Fruit fly (Drosophila melanogaster): ENCODE results near the gene mtm.
A peak's percentile ranks its signal among the peaks of the same experiment; 100 is the strongest.

The mtm gene

DNA sequence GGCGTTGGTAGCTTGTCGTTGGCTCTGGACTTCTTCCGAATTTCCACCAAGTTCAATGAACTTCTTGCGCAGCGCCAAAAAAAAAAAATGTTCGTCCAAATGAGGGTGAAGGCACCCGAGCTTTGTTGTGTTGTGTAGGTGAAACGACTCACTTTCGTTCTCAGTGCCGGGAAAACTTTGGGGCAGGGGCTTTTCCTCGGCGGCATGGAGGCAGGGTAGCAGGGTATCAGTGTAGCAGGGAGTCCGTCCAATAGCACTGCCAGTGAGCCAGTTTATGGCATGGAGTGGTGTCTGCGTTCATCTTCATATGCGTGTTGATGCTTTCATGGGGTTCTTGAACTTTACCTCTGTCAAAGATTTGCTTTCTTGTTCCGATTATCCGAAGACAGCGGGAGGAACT lies 37.5 kb upstream of the mtm start (continued):
- TF ChIP-seq CG34422 (GFP tag; IDR thresholded peaks at IDR 0.05) (0 out of 3 replicates have a peak, but pooled peaks have one; percentile 20), CG1603 (tag; optimal IDR thresholded peaks at IDR 0.05) (no peak)

DNA sequence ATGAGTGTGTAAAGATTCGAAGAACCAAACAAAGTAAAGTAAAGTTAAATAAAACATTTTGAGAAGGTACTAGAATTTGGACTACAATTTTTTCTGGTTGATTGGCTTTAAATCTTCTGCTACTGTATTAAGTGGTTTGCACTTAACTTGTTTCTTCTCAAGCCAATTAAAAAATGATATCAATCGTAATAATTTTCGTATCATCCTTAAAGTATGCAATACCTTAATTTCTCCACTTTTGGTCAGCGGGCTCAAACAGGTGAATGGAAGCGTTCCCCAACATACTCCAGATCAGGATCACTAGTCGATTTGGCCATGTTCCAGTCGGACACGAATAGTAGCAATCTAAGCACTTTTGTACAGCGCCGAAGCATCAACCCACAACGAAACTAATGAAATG lies 37.1 kb upstream of the mtm start:
- TF ChIP-seq grn (GFP tag; optimal IDR thresholded peaks at IDR 0.05) = peak; percentile 69
- TF ChIP-seq ci (GFP tag; IDR thresholded peaks at IDR 0.05) = no peak
- no peak for TF ChIP-seq CG10431 (GFP tag; optimal IDR thresholded peaks at IDR 0.05)
- TF ChIP-seq bigmax (GFP tag; optimal IDR thresholded peaks at IDR 0.05) = no peak
- no peak for TF ChIP-seq Dip2 (GFP tag; IDR thresholded peaks at IDR 0.05)
- no peak for TF ChIP-seq HmgD (GFP tag; optimal IDR thresholded peaks at IDR 0.05)
- no peak for TF ChIP-seq Sin3A (optimal IDR thresholded peaks at IDR 0.05)
- TF ChIP-seq slbo (GFP tag; IDR thresholded peaks at IDR 0.05) = no peak
- TF ChIP-seq chinmo (GFP tag; IDR thresholded peaks at IDR 0.05; ENCODE audit: partially characterized antibody) = no peak
- no peak for TF ChIP-seq hbn (GFP tag; IDR thresholded peaks at IDR 0.05; ENCODE audit: partially characterized antibody)
- no peak for TF ChIP-seq esg (GFP tag; conservative IDR thresholded peaks at IDR 0.05)
- TF ChIP-seq exex (tag; optimal IDR thresholded peaks at IDR 0.05) = peak; percentile 52
- TF ChIP-seq CG7928 (GFP tag; optimal IDR thresholded peaks at IDR 0.05) = no peak
- no peak for TF ChIP-seq Deaf1 (tag; optimal IDR thresholded peaks at IDR 0.05)
- TF ChIP-seq Awh (GFP tag; IDR thresholded peaks at IDR 0.05) = no peak
- no peak for TF ChIP-seq CG4854 (GFP tag; optimal IDR thresholded peaks at IDR 0.05)
- TF ChIP-seq gt (GFP tag; IDR thresholded peaks at IDR 0.05) = no peak
- TF ChIP-seq Vsx1 (GFP tag; optimal IDR thresholded peaks at IDR 0.05) = peak; percentile 87

DNA sequence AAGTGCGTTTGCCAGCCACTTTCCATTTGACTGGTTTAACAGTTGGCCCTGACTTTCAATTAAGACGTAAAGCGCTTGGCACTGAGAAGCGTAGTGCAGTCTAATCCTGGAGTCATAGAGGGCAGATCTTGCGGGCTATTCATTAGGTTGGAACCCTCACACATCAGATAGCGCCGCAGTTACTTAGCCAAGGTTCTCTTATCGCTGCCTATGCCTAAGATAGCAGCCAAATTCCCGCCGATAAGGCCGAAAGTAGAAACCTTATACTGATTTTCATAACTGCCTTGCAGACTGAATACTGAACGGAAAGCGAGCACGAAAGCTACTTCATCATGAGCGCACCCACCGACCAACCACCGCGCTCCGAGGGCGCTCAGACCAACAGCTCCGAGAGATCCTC lies 35.3 kb upstream of the mtm start:
- peak; percentile 8 for TF ChIP-seq sug (tag; optimal IDR thresholded peaks at IDR 0.05)
- peak; percentile 62 for TF ChIP-seq Med (GFP tag)
- TF ChIP-seq grn (GFP tag; optimal IDR thresholded peaks at IDR 0.05) = peak; percentile 61
- no peak for TF ChIP-seq Awh (GFP tag; IDR thresholded peaks at IDR 0.05)
- no peak for TF ChIP-seq Ptx1 (GFP tag; IDR thresholded peaks at IDR 0.05)
- peak; percentile 74 for TF ChIP-seq sd (tag; optimal IDR thresholded peaks at IDR 0.05)
- peak; percentile 38 for TF ChIP-seq exex (tag; optimal IDR thresholded peaks at IDR 0.05)
- no peak for TF ChIP-seq btn (GFP tag; optimal IDR thresholded peaks at IDR 0.05)
- no peak for TF ChIP-seq eyg (GFP tag; optimal IDR thresholded peaks at IDR 0.05)
- peak; percentile 33 for TF ChIP-seq Ets65A (GFP tag)
- TF ChIP-seq CG10543 (GFP tag; optimal IDR thresholded peaks at IDR 0.05) = peak; percentile 32
- peak; percentile 76 for TF ChIP-seq GATAe (GFP tag; conservative IDR thresholded peaks at IDR 0.05)

DNA sequence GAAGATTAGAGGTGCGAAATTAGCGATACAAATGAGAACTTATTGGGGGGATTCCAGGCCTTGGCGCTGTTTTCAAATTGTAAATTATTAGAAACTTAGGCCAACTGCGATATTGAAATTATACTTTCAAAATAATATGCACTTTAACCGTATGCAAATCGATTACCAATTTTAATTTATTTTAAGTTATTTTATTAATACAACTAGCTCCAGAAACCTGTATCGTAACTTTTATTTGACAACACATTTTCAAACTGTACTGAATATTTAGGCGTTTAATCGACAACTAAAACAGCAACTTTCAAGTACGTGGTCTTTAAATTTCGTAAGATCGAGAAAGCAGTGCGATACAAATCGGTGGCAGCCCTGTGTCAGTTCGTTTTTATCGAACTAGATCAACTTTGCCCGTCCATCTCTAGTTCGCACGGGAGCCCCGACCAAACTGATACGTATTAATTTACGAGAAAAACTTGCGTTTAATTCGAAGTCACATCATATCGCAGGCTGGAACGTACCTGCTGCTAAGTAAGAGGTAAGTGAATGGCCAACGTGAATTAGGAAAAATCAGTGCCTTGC lies 33.9 kb upstream of the mtm start, which contains the start of the genes CG9154 and Kr-h2:
CG9154 (minus strand) TSS at position 31 of the 576 bp plus-strand sequence.
Kr-h2 (plus strand) TSS at position 335 of the 576 bp plus-strand sequence.
- TF ChIP-seq dmrt11E (tag; optimal IDR thresholded peaks at IDR 0.05) (peak; percentile 11), ab (GFP tag; optimal IDR thresholded peaks at IDR 0.05) (no peak), Mes4 (GFP tag; optimal IDR thresholded peaks at IDR 0.05) (peak; percentile 23), CG13894 (tag; optimal IDR thresholded peaks at IDR 0.05) (peak; percentile 57), mirr (GFP tag; optimal IDR thresholded peaks at IDR 0.05) (peak; percentile 24), Meics (GFP tag; optimal IDR thresholded peaks at IDR 0.05) (peak; percentile 32), CG12071 (GFP tag; optimal IDR thresholded peaks at IDR 0.05) (no peak), Abd-B (GFP tag; optimal IDR thresholded peaks at IDR 0.05) (peak; percentile 37), unpg (GFP tag; optimal IDR thresholded peaks at IDR 0.05) (peak; percentile 1), insv (GFP tag; optimal IDR thresholded peaks at IDR 0.05) (peak in 1 of 2 experiments; percentile 9), CG1602 (GFP tag; optimal IDR thresholded peaks at IDR 0.05) (no peak), Dip3 (GFP tag; optimal IDR thresholded peaks at IDR 0.05) (peak; percentile 7), CG17359 (tag; optimal IDR thresholded peaks at IDR 0.05) (no peak), CG9932 (GFP tag; IDR thresholded peaks at IDR 0.05) (peak; percentile 60), phol (tag; optimal IDR thresholded peaks at IDR 0.05) (peak; percentile 37), CG17802 (tag; optimal IDR thresholded peaks at IDR 0.05) (peak; percentile 11), cwo (GFP tag; optimal IDR thresholded peaks at IDR 0.05) (peak; percentile 31), E2f1 (GFP tag; IDR thresholded peaks at IDR 0.05) (0 out of 2 replicates have a peak, but pooled peaks have one; percentile 11), jigr1 (GFP tag; IDR thresholded peaks at IDR 0.05) (peak; percentile 54; the same call in 1 of the 3 replicates)

Measured in whole organism, embryonic.